Fruit fly (Drosophila melanogaster) whole organism, wandering third instar larva: ENCODE data around the gene can.

Experiments
- Abd-B ChIP-seq: fragments of >200 bp; optimal IDR thresholded peaks from 2 replicates; lab custom pipeline; 2017; ENCODE audit warnings: missing biosample characterization, missing genetic modification characterization
- CrebA ChIP-seq: fragments of 200-800 bp; sonication (Bioruptor generic); optimal IDR thresholded peaks from 2 replicates; lab custom pipeline; 2016; ENCODE audit warnings: missing biosample characterization, mild to moderate bottlenecking, missing genetic modification characterization, borderline replicate concordance
- ey ChIP-seq: fragments of 200-800 bp; sonication (Bioruptor generic); optimal IDR thresholded peaks from 2 replicates; lab custom pipeline; 2016; ENCODE audit warnings: missing biosample characterization, missing genetic modification characterization
- sv ChIP-seq: fragments of 200-800 bp; sonication (Bioruptor generic); optimal IDR thresholded peaks from 3 replicates; lab custom pipeline; 2016; ENCODE audit warnings: missing biosample characterization, missing genetic modification characterization
- usp ChIP-seq: fragments of >200 bp; optimal IDR thresholded peaks from 2 replicates; lab custom pipeline; 2017; ENCODE audit warnings: missing biosample characterization, missing genetic modification characterization

DNA sequence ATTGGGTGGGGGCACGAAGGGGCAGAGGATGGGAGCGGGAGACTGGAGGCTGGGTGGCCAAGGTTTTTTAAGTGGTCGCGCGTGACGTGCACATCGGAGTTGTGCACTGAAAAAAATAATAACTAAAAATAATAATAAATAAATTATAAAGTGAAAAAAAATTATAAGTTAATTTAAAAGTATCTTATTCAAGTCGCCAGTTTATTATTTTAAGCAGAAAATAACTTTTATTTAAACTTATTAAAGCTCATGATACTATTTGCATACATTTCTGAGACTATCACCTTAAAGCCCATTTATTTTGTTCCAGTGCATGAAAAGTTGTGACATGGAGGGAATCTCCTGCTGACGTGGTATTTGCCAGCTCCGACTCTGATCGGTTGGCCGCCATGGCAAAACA is 24.7 kb downstream of the can start:
- TF ChIP-seq usp (GFP tag; lab: Kevin White, UChicago) (no peak), CrebA (GFP tag; lab: Kevin White, UChicago) (no peak), ey (GFP tag; lab: Kevin White, UChicago) (peak; percentile 12), sv (no peak), Abd-B (GFP tag; lab: Kevin White, UChicago) (no peak)
